Worm (Caenorhabditis elegans): ENCODE measurements around the gene BE10.1.

DNA sequence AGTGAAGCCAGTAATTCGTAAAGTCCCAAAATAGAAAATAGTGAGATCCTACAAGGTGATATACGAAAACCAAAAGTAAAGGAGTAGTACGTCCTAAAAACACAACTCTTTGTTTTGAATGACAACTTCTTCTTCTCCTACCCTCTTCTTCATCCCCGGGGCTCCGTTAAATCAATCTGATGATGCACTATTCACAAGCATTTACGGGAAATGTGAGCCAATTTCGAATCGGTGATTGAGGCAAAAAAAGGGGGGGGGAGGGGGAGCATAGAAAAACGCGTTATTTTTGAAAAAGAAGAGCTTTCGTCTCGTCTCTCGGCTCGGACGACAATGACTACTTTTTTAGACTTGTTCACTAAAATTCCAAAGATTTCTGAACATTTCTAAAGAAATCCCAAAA, 5.4 kb downstream of the BE10.1 start:
- TF ChIP-seq pha-4 (tag; optimal IDR thresholded peaks at IDR 0.05) (no peak), attf-3 (GFP tag; conservative IDR thresholded peaks at IDR 0.05) (no peak), B0019.2 (GFP tag; conservative IDR thresholded peaks at IDR 0.05) (no peak), F57C9.4 (tag; optimal IDR thresholded peaks at IDR 0.05) (no peak), rec-8 (tag; optimal IDR thresholded peaks at IDR 0.05) (no peak), madf-8 (GFP tag; conservative IDR thresholded peaks at IDR 0.05) (no peak), ztf-28 (GFP tag; IDR thresholded peaks at IDR 0.05) (no peak), nhr-90 (tag; optimal IDR thresholded peaks at IDR 0.05) (no peak), snpc-4 (GFP tag; optimal IDR thresholded peaks at IDR 0.05) (no peak), snpc-4 (tag; optimal IDR thresholded peaks at IDR 0.05) (no peak), hsf-1 (GFP tag; IDR thresholded peaks at IDR 0.05) (no peak), ztf-26 (tag; optimal IDR thresholded peaks at IDR 0.05) (no peak)
